Fruit fly (Drosophila melanogaster): ENCODE measurements around the gene Traf4.

Traf4 gene

DNA sequence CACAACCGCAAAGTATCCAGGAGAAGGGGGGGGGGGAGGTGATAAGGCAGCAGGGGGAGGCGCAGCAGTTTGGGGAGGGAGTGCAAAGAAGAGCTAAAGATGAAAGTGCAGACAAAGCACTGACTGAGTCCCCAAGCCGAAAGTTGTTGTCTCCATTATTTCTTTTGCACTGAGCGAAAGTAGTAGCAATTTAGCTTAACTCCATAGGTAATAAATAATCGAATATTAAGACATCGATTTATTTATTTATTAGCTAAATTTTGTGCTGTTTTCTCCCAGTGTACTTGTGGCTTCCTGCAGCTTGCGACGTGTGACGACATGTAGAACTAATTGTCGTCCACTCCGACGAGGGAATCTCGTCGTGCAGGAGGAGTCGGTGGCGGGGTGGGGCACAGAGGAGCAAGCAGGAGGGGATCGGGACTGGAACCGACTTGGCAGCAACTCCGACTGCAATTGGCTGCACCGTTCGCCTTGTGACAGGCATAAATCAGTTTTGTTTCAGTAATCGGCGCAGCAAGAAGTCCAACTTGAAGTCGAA, at the start of gene Traf4:
Gene Traf4 (plus strand): TSS at position 488 of the 538 bp plus-strand sequence.
- TF ChIP-seq CG17801 (GFP tag; optimal IDR thresholded peaks at IDR 0.05; ENCODE audit: partially characterized antibody), result no peak

DNA sequence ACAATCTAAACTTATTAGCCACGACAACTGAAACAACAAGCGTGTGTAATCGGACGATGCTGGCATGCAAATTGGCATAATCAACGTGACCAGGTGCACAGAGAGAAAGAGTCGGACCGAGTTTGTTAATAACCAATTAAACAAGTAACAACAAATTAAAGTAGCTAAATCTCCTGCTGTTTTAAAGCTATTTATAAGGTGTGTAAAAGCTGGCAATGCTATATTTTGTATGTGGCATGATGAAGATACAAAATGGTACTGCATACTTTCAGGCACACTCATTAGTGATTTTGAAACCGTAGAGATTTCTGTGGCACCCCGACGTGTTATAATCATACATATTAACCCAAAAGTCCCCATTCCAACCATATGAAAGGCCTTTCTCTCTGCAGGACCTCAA, 43.8 kb upstream of the Traf4 start:
- no peak for TF ChIP-seq CG17801 (GFP tag; optimal IDR thresholded peaks at IDR 0.05; ENCODE audit: partially characterized antibody)

DNA sequence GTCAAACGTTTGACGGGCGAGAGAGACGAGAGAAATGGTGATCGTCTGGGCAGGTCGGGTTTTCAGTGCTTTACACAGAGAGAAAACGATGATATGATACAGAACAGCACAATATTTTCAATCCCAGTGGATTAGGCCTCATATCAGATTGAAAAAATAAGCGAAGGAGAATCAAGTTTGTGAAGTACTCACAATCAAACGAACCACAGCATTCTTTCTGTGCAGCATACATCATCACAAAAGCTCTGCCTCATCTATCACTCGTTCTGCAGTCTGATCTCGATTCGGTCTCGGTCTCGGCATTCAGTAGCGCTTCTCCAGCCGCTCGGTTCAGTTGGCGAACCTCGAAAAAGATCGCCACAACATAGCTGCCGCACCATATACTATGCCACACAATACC, 37.5 kb upstream of the Traf4 start, which contains the start of gene bdl:
Gene bdl (plus strand): TSS at position 301 of the 400 bp plus-strand sequence.
- no peak for TF ChIP-seq CG17801 (GFP tag; optimal IDR thresholded peaks at IDR 0.05; ENCODE audit: partially characterized antibody)

DNA sequence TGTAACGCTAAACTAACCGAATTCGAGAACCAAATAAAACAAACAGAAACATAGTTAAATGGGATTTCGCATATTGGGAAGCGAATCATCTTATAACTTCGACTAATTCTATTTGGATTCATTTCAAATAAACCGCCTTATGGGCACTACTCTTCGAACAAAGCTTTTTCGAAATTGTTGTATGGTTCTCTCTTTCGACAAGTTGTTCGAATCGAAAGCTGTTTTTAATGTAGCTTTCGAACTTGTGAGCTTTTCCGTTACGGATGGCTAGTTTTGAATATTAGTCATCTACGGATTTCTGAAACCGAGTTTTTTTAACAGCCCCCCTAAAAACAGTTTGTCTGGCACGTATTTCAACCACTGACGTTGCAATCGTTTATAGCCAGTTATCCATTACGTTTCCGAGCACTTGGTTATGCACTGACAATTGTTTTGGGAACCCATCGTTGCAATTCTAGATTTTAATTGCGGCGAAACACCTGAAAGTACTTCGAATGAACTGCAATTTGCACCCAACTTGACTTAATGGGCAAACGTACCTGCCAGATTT, 29.9 kb upstream of the Traf4 start:
- TF ChIP-seq CG17801 (GFP tag; optimal IDR thresholded peaks at IDR 0.05; ENCODE audit: partially characterized antibody), result no peak

DNA sequence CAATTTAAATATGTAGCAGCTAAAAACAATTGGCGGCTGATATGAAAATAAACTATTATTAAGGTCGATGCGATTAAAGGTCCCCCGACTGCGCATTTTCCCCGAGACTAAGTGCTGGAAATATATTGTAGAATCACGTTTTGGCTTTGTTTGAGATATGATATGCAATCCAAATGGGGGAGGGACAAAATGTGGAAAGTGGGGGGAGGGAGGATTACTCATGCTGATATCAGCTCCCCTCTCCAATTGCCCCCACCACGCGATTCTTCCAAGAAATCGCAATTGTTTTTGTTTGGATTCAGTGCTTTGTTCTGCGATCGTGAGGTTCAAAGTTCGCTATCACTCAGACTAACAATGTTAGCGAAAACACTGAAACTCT, 29.2 kb upstream of the Traf4 start:
- TF ChIP-seq CG17801 (GFP tag; optimal IDR thresholded peaks at IDR 0.05; ENCODE audit: partially characterized antibody), result no peak

DNA sequence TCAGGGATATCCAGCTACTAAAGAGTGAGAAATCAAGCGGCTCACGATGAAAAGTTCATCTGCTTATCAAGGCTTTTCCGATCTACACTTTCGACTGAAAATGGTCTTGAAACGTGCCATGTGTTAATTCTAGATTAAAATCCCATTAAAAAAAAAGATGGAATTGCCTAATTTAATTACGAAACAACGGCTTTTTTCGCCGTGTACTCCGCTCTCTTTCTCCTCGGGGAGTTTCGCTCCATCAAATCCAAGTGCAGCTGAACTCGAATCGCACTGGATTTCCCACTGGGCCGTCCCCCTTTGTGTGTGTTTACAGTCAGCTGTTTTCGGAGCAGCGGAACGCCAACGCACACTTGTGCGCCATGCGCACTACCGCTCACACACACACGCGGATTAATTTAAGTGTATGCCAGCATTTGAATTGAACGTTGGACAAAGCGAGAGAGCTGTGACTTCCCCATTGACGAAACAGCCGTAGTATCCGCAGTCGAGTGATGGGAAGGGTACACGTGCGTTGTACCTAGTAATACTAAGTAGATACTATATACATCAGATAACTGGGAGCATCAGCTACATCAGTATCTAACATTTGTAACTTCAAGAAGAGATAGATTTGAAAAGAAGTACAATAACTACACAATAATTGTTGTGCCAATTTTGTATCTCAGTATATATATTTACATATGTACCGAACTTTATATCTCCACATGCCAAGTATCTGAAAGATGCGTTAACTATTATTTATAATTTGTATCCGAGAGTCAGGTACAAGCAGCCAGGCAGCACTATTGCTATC, 28.6 kb upstream of the Traf4 start:
- TF ChIP-seq CG17801 (GFP tag; optimal IDR thresholded peaks at IDR 0.05; ENCODE audit: partially characterized antibody), result peak; percentile 77

DNA sequence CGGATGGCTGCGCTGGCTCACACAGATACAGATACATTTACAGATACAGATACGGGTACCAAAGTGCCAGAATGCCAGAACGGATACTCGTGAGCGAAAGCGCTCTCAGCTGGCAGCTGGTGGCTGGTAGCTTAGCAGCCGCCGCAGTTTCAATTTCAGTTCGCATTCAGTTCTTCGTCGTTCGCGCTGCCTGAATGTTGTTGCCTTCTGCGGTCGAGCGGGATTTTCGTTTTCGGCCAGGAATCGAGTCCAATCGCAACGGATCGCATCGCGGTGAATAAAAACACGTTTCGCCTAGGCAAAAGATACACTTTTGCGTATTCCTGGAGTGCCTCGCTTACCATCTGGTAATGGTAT, 28.0 kb upstream of the Traf4 start, which contains the start of gene Atet:
Gene Atet (plus strand): TSS at position 156 of the 357 bp plus-strand sequence.
- TF ChIP-seq CG17801 (GFP tag; optimal IDR thresholded peaks at IDR 0.05; ENCODE audit: partially characterized antibody), result no peak

DNA sequence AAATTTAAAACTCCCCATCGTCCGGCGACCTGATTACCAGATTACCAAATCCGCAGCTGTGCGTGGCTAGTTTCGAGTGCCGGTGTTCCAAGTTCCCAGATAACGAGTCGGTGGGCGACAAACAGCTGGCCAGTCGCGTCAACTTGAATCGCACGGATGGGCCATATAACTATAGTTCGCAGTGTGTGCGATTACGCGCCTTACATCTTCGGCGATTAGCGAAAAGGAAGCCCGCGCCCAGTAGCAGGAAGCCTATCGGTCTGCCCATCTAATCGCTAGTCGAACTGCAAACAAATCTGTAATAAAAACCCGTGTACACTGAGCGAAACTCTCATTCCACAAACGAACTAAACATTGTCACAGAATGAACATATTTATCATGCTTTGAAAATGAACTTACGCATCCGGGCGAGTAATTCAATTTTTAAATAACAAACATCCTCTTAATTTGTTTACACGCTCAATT, 26.7 kb upstream of the Traf4 start:
- no peak for TF ChIP-seq CG17801 (GFP tag; optimal IDR thresholded peaks at IDR 0.05; ENCODE audit: partially characterized antibody)

DNA sequence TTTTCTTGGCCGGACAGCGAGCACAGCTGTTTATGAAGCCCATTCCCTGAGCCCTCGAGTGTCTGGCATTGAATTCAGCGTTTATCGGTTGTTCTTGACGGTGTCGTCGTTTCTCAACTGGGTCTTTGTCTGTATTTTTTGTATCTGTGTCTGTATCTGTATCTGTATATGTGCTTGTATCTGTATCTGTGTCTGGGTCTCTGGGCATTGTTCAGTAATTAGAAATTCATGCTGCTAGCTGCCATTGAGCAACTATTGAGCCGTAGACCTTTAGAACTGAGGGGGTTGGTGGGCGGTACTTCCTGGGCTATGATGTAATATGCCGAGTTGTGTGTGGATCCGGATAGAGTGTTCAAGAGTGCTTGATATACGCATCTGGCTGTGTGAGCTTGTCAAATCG, 25.7 kb upstream of the Traf4 start:
- no peak for TF ChIP-seq CG17801 (GFP tag; optimal IDR thresholded peaks at IDR 0.05; ENCODE audit: partially characterized antibody)

DNA sequence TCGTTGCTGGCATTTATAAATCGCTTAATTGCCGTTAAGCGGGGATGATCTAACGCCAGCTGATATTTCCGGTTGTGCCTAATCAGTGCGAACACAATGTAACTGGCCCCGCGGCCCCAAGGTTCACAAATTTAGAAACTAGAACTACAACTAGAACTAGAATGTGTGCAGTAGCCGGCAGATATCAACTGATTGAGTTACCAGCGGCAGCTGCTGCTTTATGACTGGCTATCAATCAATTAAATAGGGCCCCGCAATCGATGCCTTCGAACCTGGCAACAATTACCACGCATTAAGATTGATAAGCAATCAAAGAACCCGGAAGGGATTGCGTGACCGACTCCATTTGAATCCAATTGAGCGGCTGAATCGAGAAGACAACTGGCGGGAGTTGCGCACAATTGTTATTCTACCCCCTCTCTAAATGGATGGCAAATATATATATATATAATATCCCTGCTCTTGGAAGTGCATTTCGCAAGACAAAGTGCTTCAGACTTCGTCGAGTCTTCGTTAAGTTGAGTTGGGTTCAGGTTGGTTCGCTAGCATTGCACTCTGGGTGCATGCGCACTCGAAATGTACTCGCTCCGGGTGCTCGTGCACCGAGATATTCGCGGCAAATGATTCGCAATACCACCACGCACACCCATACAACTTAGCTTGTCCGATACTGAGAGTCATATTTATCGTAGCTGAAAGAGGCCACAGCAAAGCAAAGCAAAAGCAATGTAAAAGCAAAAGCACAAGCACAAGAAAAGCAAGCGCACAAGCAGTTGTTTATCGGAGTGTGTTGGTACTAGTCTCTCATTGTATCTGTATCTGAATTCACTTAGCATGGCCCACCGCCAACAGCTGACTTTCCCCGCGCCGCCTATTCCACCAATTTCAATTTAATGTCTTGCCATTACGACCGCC, 21.7 kb upstream of the Traf4 start:
- TF ChIP-seq CG17801 (GFP tag; optimal IDR thresholded peaks at IDR 0.05; ENCODE audit: partially characterized antibody), result no peak

DNA sequence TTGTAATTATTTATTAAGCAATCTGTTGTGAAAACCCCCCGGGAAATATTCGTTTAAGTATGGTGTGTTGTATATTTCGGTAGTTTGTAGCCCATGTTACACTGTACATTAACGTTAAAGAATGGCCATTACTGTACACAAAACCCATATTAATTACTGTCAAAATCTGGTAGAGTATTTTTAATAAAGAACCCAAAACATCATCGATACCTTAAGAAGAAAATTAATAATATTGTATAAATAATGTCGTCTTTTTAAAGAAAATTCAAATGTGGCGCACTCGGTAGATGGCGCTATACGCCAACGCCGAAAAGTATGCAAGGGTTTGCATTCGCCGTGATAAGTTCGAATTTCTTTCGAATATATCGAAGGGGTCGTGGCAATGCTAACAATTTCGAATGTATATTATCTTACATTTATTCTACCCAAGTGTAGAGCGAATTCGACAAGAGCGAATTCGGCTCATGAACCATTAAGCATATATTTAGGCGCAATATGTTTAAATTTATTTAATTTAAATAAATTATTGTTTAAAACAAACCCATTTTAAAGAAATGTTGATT, 16.1 kb upstream of the Traf4 start:
- no peak for TF ChIP-seq CG17801 (GFP tag; optimal IDR thresholded peaks at IDR 0.05; ENCODE audit: partially characterized antibody)

DNA sequence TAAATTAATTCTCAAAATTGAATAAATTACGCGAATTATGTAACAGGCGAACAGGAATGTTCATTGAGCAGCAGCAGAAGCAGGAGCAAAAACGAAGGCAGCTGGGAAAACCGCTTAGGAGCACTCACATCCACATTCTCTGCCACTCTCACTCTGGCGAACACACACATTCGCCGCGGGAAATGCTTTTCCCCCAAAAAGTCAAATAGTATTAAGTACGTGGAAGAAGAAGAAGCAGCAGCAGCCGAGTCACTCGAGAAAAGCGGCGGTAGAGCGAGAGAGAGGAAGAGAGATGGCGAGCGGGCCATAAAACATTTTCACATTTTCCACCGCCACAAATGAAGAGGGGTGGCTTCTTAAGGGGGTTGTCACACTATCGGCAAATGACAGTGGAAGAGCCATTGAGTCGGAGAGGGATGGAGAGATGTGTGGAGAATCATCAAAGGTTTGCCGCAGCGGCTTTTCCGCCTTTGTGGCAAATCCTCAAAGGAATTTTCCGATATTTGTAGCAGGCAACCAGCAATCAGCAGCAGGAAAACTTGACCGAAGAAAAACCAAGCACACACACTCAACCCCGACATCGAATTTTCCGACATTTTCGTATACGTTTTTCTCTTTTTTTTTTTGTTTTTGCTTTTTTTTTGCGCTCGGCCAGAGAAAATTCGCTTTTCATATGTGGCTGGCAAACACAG, 15.0 kb upstream of the Traf4 start:
- no peak for TF ChIP-seq CG17801 (GFP tag; optimal IDR thresholded peaks at IDR 0.05; ENCODE audit: partially characterized antibody)

DNA sequence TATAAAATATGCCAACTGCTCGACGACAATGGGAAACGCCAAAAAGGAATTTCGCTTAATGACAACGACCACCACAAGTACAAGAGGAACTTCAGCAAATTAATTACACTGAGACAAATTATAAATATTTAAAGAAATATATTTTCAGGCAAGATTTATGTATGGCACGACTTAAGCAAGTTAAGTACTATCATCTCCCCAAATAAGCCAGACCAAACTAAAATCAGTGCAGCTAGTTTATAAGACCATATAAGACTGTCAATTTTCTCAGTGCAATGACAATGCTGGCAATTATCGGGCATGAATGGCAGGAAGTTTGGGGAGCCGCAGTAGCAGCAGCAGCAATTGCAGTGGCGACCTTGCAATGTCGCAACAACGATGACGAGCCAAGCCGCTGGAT, 13.2 kb upstream of the Traf4 start:
- TF ChIP-seq CG17801 (GFP tag; optimal IDR thresholded peaks at IDR 0.05; ENCODE audit: partially characterized antibody), result no peak

DNA sequence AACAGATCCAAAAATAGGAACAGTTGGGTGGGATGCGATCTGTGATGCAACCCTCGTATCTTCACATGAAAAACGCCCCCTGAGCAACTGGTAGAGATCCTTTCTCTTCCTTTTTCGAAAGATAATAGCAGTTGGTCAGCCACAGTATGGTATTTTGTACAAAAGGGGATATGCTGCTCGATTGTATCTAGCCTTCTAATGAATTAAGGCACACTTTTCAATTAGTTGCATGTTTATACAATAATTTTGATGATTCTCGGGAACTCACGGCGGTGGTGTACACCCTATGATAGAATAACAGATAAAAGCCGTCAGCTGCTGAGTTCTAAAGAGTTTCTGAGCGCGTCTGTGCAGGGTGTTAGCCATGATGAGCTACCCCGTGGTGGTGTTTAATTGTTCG, 12.0 kb upstream of the Traf4 start:
- TF ChIP-seq CG17801 (GFP tag; optimal IDR thresholded peaks at IDR 0.05; ENCODE audit: partially characterized antibody), result no peak

Data from ovary, adult (tissue).